Fruit fly (Drosophila melanogaster): ENCODE measurements around the gene rsh.

- TF ChIP-seq pad (GFP tag; optimal IDR thresholded peaks at IDR 0.05) = no peak
- TF ChIP-seq CG5204 (GFP tag; optimal IDR thresholded peaks at IDR 0.05) = no peak
- TF ChIP-seq toe (GFP tag; optimal IDR thresholded peaks at IDR 0.05) = no peak
- TF ChIP-seq CG12768 (GFP tag; optimal IDR thresholded peaks at IDR 0.05) = no peak
- no peak for TF ChIP-seq CG7045 (GFP tag; optimal IDR thresholded peaks at IDR 0.05)
- TF ChIP-seq CG14711 (tag; optimal IDR thresholded peaks at IDR 0.05) = peak; percentile 11
Measured at dm6 chrX:13125559-13125958, 137.1 kb downstream of the rsh start.

Data from whole organism, adult.